Worm (Caenorhabditis elegans): ENCODE data around the gene ncam-1.

The ncam-1 gene

DNA sequence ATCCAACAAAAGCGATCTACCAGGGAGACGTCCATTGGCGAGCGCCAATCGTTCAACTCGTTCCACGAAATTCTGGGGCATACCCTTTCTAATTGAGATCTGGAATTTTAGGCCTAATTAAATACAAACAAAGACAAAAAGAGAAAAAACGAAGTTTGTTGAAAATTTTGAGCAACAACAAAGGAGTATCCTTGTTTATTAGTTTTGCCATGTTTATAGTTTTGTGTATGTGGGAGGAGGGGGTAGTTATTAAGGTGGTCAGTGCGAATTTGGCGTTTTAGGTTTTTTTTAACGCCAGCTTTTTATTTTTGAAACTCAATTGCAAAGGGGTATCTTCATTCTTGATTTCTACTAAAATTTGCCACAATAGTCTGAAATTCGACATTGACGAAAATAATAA lies 22.7 kb downstream of the ncam-1 start, which contains the start of gene irk-2:
Gene irk-2, minus strand, starts transcription at position 101 of the 400 bp plus-strand sequence.
- no peak for TF ChIP-seq unc-62 (GFP tag; optimal IDR thresholded peaks at IDR 0.05)

DNA sequence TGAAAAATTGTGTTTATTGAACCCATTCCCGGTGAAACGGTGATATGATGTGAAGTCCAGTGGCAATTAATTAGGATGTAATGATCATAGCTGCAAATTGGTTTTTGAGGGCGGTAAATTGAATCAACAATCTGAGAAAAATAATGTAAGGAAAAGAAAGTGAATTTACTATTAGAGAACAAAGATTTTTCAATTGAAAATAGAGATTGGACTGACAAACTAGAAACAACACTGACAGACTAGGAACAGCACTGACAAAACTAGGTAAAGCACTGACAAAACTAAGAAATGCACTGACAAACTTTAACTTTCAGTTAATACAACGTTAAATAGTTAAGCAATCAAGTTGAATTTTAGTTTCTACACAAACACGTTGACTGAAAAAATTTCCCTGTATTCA lies 34.2 kb downstream of the ncam-1 start, which contains the start of gene sli-1:
Gene sli-1, minus strand, starts transcription at position 101 of the 400 bp plus-strand sequence.
- no peak for TF ChIP-seq unc-62 (GFP tag; optimal IDR thresholded peaks at IDR 0.05)

DNA sequence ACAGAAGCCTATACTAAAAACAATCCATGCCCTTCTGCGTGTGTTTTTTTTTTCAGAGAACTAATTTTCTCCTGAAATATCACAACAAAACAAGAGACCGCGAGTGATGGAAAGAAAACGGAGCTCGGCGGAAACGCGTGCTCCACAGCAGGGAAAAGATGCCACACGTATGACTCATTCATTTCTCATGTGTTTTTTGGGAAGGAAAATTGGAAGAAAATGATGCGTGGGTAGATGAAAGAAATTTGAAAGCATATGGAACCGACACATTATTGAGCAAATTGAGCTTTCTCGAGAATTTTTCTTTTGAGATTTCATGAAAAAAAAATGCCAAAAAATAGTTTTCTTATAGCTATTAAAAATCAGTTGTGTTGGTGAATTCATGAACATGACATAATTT lies 34.6 kb downstream of the ncam-1 start:
- no peak for TF ChIP-seq unc-62 (GFP tag; optimal IDR thresholded peaks at IDR 0.05)

ce11 chrX:727737-728136 lies 36.0 kb downstream of the ncam-1 start:
- no peak for TF ChIP-seq unc-62 (GFP tag; optimal IDR thresholded peaks at IDR 0.05)

DNA sequence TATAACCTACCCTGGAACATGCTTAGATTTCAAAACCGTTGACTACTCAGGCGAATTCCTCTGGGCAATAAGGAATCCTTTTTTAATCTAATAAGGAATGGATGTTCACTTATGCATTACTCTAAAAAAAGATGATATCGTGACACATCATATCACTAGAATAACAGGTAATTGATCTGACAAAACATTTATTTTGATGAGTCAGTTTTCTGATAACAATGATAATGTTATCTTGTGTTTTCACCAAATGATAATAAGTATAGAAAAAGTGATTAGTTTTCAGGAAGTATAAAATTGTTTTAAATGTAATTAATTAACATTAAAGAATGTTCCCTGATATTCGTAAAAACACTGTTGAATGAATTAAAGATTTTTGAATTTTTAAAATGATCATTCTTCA lies 37.3 kb downstream of the ncam-1 start:
- no peak for TF ChIP-seq unc-62 (GFP tag; optimal IDR thresholded peaks at IDR 0.05)

ce11 chrX:735572-735971 lies 43.9 kb downstream of the ncam-1 start, which contains the start of gene npr-19:
Gene npr-19, minus strand, starts transcription at chrX:735672.
- no peak for TF ChIP-seq unc-62 (GFP tag; optimal IDR thresholded peaks at IDR 0.05)

ce11 chrX:736989-737388 lies 45.3 kb downstream of the ncam-1 start:
- TF ChIP-seq unc-62 (GFP tag; optimal IDR thresholded peaks at IDR 0.05): no peak

- TF ChIP-seq unc-62 (GFP tag; optimal IDR thresholded peaks at IDR 0.05): no peak
Measured at ce11 chrX:748319-748718, 56.6 kb downstream of the ncam-1 start.

Data from whole organism, dauer.